Worm (Caenorhabditis elegans) whole organism, L1 larva: ENCODE measurements around the gene K09C4.9.

ENCODE experiments used
- F16B12.6 ChIP-seq: fragments of 150-350 bp; optimal IDR thresholded peaks from 2 replicates; lab custom pipeline; 2014; ENCODE audit warnings: missing biosample characterization, missing genetic modification characterization
- ceh-82 ChIP-seq, 3 experiments: fragments of 150-350 bp in 1 of 3; sonication (generic microtip) in 2 of 3; optimal IDR thresholded peaks; 2 replicates each; lab custom pipeline; 2014 to 2017; ENCODE audit warnings: missing biosample characterization in 3 of 3, missing genetic modification characterization in 3 of 3
- efl-1 ChIP-seq, 4 experiments: fragments of 150-350 bp; optimal IDR thresholded peaks in 3 of 4; peaks in 1 of 4; 1 replicate in 1 of 4; 2 replicates in 3 of 4; lab custom pipeline; 2014; ENCODE audit warnings: missing biosample characterization in 2 of 4, missing genetic modification characterization in 2 of 4, missing genetic modification reagents in 2 of 4
- elt-3 ChIP-seq, 6 experiments: fragments of 150-350 bp in 1 of 6; sonication (generic microtip); optimal IDR thresholded peaks; 2 replicates each; lab custom pipeline; 2017 to 2018; ENCODE audit warnings: missing biosample characterization in 6 of 6, missing genetic modification characterization in 6 of 6, inconsistent platforms in 1 of 6
- fkh-10 ChIP-seq: sonication (generic microtip); optimal IDR thresholded peaks from 2 replicates; lab custom pipeline; 2017; ENCODE audit warnings: missing biosample characterization, missing genetic modification reagents, missing genetic modification characterization
- irx-1 ChIP-seq: sonication (generic microtip); optimal IDR thresholded peaks from 2 replicates; lab custom pipeline; 2016; ENCODE audit warnings: missing genetic modification characterization, missing compliant biosample characterization
- pag-3 ChIP-seq: sonication (generic microtip); optimal IDR thresholded peaks from 2 replicates; lab custom pipeline; 2017; ENCODE audit warnings: missing genetic modification characterization, mild to moderate bottlenecking, missing compliant biosample characterization, antibody characterized with exemption, borderline replicate concordance; ENCODE audit not compliant: insufficient read depth
- snpc-4 ChIP-seq: fragments of 150-350 bp; optimal IDR thresholded peaks from 2 replicates; lab custom pipeline; 2014; ENCODE audit warnings: missing biosample characterization, missing genetic modification characterization
- tlp-1 ChIP-seq: fragments of 150-350 bp; optimal IDR thresholded peaks from 2 replicates; lab custom pipeline; 2014; ENCODE audit warnings: missing biosample characterization, missing genetic modification characterization
- unc-62 ChIP-seq: fragments of 150-350 bp; optimal IDR thresholded peaks from 2 replicates; lab custom pipeline; 2014; ENCODE audit warnings: missing biosample characterization, missing genetic modification reagents, missing genetic modification characterization

DNA sequence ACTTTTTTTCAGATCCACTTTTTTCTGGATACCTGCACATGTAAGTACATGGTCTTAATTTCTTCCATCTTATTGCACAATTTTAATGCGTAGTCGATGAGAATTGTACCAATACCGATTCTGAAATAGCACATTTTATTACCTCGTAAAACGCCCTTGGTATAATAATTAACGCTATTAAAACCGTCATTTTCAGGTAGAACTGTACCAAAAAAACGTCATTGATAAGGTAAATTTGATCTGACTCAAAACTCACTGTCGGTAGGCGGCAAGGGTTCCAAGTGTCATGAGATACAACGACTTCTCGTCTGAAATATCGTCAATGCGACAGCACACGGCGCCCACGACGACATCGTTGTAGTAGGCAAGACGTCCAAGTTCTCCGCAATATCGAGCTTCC is 27.2 kb downstream of the K09C4.9 start:
- TF ChIP-seq irx-1 (no peak), ceh-82 (tag; optimal IDR thresholded peaks at IDR 0.05; lab: Kevin White, UChicago) (no peak), tlp-1 (tag; lab: Kevin White, UChicago) (no peak), F16B12.6 (tag; lab: Kevin White, UChicago) (no peak), pag-3 (no peak), elt-3 (tag; optimal IDR thresholded peaks at IDR 0.05; lab: Kevin White, UChicago) (no peak), snpc-4 (tag; lab: Kevin White, UChicago) (no peak), fkh-10 (GFP tag; lab: Kevin White, UChicago) (no peak), efl-1 (optimal IDR thresholded peaks at IDR 0.05; lab: Kevin White, UChicago) (no peak), efl-1 (GFP tag; optimal IDR thresholded peaks at IDR 0.05 in 1 of 2; lab: Kevin White, UChicago) (no peak), unc-62 (GFP tag; lab: Kevin White, UChicago) (no peak)
